Fruit fly (Drosophila melanogaster): Measurements from ENCODE around the gene Nemp.

Nemp gene

dm6 chrX:16654931-16655409 lies at the start of gene Nemp, which contains the start of gene r (continued):
- TF ChIP-seq CG31441 (GFP tag; IDR thresholded peaks at IDR 0.05): peak; percentile 24; the same call in 1 of the 2 replicates
- TF ChIP-seq Ets65A (GFP tag): no peak
- no peak for TF ChIP-seq Side (GFP tag; optimal IDR thresholded peaks at IDR 0.05)
- TF ChIP-seq br (optimal IDR thresholded peaks at IDR 0.05): no peak
- no peak for TF ChIP-seq wdn (GFP tag; IDR thresholded peaks at IDR 0.05)
- no peak for TF ChIP-seq CG11247 (GFP tag; IDR thresholded peaks at IDR 0.05)
- no peak for TF ChIP-seq CG4820 (GFP tag; optimal IDR thresholded peaks at IDR 0.05)
- TF ChIP-seq lab (GFP tag; optimal IDR thresholded peaks at IDR 0.05): no peak
- TF ChIP-seq nmo (GFP tag; optimal IDR thresholded peaks at IDR 0.05): peak; percentile 54
- no peak for TF ChIP-seq NC2α (GFP tag; optimal IDR thresholded peaks at IDR 0.05)
- TF ChIP-seq CG12769 (tag; optimal IDR thresholded peaks at IDR 0.05): no peak
- TF ChIP-seq croc (GFP tag; conservative IDR thresholded peaks at IDR 0.05): no peak
- no peak for TF ChIP-seq Chrac-16 (GFP tag; optimal IDR thresholded peaks at IDR 0.05)
- no peak for TF ChIP-seq lola (GFP tag; optimal IDR thresholded peaks at IDR 0.05)
- peak; percentile 55; the same call in 1 of the 2 replicates for TF ChIP-seq MBD-R2 (GFP tag; IDR thresholded peaks at IDR 0.05)
- no peak for TF ChIP-seq BtbVII (GFP tag; optimal IDR thresholded peaks at IDR 0.05)
- TF ChIP-seq fd96Cb (tag; optimal IDR thresholded peaks at IDR 0.05): no peak
- no peak for TF ChIP-seq Stat92E (GFP tag; optimal IDR thresholded peaks at IDR 0.05)
- TF ChIP-seq H2.0 (GFP tag; IDR thresholded peaks at IDR 0.05): no peak
- no peak for TF ChIP-seq CG2120 (GFP tag; optimal IDR thresholded peaks at IDR 0.05)
- no peak for TF ChIP-seq CG17328 (GFP tag; IDR thresholded peaks at IDR 0.05)
- no peak for TF ChIP-seq run (tag; optimal IDR thresholded peaks at IDR 0.05)
- peak; percentile 80 for TF ChIP-seq Lhr (GFP tag; optimal IDR thresholded peaks at IDR 0.05)
- TF ChIP-seq Nf-YC (tag; optimal IDR thresholded peaks at IDR 0.05): no peak
- peak; percentile 57 for TF ChIP-seq CG12659 (GFP tag; optimal IDR thresholded peaks at IDR 0.05)
- TF ChIP-seq eyg (GFP tag; optimal IDR thresholded peaks at IDR 0.05): no peak
- no peak for TF ChIP-seq Lpt (GFP tag; optimal IDR thresholded peaks at IDR 0.05)
- TF ChIP-seq CG17359 (tag; optimal IDR thresholded peaks at IDR 0.05): no peak
- no peak for TF ChIP-seq Dip3 (GFP tag; optimal IDR thresholded peaks at IDR 0.05)
- no peak for TF ChIP-seq seq (GFP tag; IDR thresholded peaks at IDR 0.05)
- no peak for TF ChIP-seq fru (optimal IDR thresholded peaks at IDR 0.05)
- TF ChIP-seq unpg (GFP tag; optimal IDR thresholded peaks at IDR 0.05): no peak
- no peak for TF ChIP-seq nom (GFP tag; optimal IDR thresholded peaks at IDR 0.05)
- no peak for TF ChIP-seq CG11398 (GFP tag; optimal IDR thresholded peaks at IDR 0.05)
- TF ChIP-seq CG10147 (GFP tag; optimal IDR thresholded peaks at IDR 0.05): no peak
- no peak for TF ChIP-seq schlank (tag; optimal IDR thresholded peaks at IDR 0.05)
- TF ChIP-seq CG11696 (GFP tag; IDR thresholded peaks at IDR 0.05): no peak
- TF ChIP-seq Hey (tag; optimal IDR thresholded peaks at IDR 0.05): no peak
- no peak for TF ChIP-seq CG6689 (GFP tag; IDR thresholded peaks at IDR 0.05)
- TF ChIP-seq CG1647 (GFP tag; optimal IDR thresholded peaks at IDR 0.05): no peak
- TF ChIP-seq her (GFP tag; optimal IDR thresholded peaks at IDR 0.05): no peak
- peak; percentile 79 for TF ChIP-seq E2f2 (GFP tag; IDR thresholded peaks at IDR 0.05)
- no peak for TF ChIP-seq dm (GFP tag; optimal IDR thresholded peaks at IDR 0.05)
- TF ChIP-seq gsb-n (tag; optimal IDR thresholded peaks at IDR 0.05): no peak
- TF ChIP-seq lbe (GFP tag; optimal IDR thresholded peaks at IDR 0.05): no peak
- no peak for TF ChIP-seq CG10274 (GFP tag; optimal IDR thresholded peaks at IDR 0.05)
- no peak for TF ChIP-seq CG10654 (GFP tag; optimal IDR thresholded peaks at IDR 0.05)
- TF ChIP-seq CG15479 (GFP tag; optimal IDR thresholded peaks at IDR 0.05): no peak
- no peak for TF ChIP-seq Jarid2 (GFP tag; optimal IDR thresholded peaks at IDR 0.05)
- peak in 1 of 2 experiments; percentile 37 for TF ChIP-seq Hr51 (GFP tag; optimal IDR thresholded peaks at IDR 0.05)
- no peak for TF ChIP-seq CG11085 (GFP tag; IDR thresholded peaks at IDR 0.05)
- TF ChIP-seq D19B (GFP tag; optimal IDR thresholded peaks at IDR 0.05): no peak

All from whole organism, embryonic.